Fruit fly (Drosophila melanogaster): ENCODE data around the gene CG7488.

CG7488 gene

DNA sequence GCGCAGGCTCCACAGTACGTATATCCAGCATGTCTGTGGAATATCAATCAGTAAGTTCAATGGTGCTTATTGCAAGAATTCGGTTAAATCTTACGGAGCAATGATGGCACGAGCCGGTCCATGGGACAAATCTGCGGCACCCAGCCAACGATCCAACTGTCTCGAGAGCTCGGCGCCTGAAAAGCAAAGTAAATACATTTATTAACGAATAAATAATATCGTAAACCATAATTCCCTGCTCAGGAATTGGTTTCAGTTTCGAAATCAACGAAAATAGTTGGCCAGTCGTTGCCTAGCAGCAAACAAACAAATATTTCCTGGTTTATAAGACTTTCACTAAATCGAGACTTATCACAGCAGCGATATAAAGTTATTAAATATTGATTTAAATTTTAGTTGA, 14.2 kb downstream of the CG7488 start, which contains the start of gene CG11656:
Gene CG11656, plus strand, starts transcription at position 301 of the 400 bp plus-strand sequence.
- no peak for TF ChIP-seq insv (optimal IDR thresholded peaks at IDR 0.05)

DNA sequence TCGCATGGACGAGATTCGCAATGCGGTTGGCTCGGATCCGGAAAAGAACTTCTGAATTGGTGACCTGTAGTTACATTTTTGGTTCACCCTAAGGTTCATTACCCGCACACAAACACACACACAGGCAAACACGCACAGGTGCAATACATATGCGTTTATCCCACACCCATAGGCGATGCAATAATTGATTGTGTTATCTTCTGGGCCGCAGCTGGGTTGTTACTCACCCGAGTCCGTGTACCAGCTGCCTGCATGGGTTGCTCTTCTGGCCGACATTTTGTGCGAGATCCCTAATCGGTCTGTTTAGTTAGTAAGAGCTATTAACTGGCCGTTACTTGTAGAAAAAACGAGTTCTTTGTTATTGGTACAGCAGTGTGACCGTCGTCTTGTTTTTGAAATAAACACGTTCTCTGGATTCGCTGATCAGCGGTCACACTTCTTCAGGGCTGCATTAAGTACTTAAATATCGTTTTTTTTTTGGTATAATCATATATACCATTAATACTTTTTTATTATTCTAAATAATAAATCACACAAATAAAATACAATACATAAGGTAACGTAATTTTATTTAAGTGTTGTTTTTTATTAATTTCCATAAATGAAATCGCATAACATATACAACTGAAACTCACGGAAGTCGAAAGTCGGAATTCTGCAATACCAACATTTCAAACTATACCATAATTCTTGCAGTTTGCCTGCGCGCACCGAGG, 15.6 kb downstream of the CG7488 start, which contains the start of gene CG8031:
Gene CG8031, minus strand, starts transcription at position 406 of the 716 bp plus-strand sequence.
- no peak for TF ChIP-seq h (optimal IDR thresholded peaks at IDR 0.05)
- TF ChIP-seq Sin3A (optimal IDR thresholded peaks at IDR 0.05), result no peak
- TF ChIP-seq insv (optimal IDR thresholded peaks at IDR 0.05), result no peak
- no peak for TF ChIP-seq Myc (optimal IDR thresholded peaks at IDR 0.05)
- no peak for TF ChIP-seq psq (optimal IDR thresholded peaks at IDR 0.05)
- no peak for TF ChIP-seq ttk (optimal IDR thresholded peaks at IDR 0.05)

DNA sequence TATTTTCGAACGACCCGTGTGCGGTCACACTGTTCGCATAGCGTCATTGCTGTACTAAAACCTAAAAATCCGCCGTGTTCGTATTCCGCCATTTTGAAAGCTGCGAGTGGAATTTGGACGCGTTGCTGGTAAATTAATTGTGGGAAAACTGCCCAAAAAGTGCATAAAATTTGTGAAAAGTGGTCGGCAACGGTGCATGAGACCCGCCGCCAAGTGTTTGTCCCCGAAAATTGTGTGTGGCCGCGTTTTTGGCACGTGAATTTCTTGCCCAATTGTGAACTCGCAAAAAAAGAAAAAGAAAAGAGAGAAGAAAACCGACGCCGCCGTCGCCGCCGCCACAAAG, 16.2 kb downstream of the CG7488 start, which contains the start of gene CtBP:
Gene CtBP, plus strand, starts transcription at position 29 of the 343 bp plus-strand sequence.
- TF ChIP-seq Sin3A (optimal IDR thresholded peaks at IDR 0.05), result no peak
- TF ChIP-seq psq (optimal IDR thresholded peaks at IDR 0.05), result no peak
- TF ChIP-seq insv (optimal IDR thresholded peaks at IDR 0.05), result no peak
- no peak for TF ChIP-seq ttk (optimal IDR thresholded peaks at IDR 0.05)
- TF ChIP-seq Myc (optimal IDR thresholded peaks at IDR 0.05), result no peak
- no peak for TF ChIP-seq h (optimal IDR thresholded peaks at IDR 0.05)

DNA sequence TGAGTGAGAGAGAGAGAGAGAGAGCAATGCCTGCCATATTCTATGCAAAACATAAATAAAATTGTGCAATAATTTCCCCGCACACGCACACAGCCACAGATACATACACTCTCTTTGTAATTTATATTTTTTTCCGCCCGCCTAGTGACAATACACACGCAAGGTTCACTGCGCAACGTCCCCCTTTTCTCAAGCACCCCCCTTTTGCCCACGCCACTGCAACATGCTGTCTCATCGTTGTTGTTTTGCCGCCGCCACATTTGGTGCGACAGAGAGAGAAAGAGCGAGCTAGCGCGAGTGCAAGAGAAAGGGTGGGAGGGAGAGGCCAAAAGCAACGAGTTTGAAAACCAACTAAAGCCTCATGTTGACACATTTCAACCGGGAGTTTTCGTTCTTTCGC, 16.9 kb downstream of the CG7488 start:
- TF ChIP-seq insv (optimal IDR thresholded peaks at IDR 0.05), result no peak
- no peak for TF ChIP-seq psq (optimal IDR thresholded peaks at IDR 0.05)
- TF ChIP-seq h (optimal IDR thresholded peaks at IDR 0.05), result no peak
- TF ChIP-seq ttk (optimal IDR thresholded peaks at IDR 0.05), result no peak
- TF ChIP-seq Myc (optimal IDR thresholded peaks at IDR 0.05), result no peak
- no peak for TF ChIP-seq Sin3A (optimal IDR thresholded peaks at IDR 0.05)

DNA sequence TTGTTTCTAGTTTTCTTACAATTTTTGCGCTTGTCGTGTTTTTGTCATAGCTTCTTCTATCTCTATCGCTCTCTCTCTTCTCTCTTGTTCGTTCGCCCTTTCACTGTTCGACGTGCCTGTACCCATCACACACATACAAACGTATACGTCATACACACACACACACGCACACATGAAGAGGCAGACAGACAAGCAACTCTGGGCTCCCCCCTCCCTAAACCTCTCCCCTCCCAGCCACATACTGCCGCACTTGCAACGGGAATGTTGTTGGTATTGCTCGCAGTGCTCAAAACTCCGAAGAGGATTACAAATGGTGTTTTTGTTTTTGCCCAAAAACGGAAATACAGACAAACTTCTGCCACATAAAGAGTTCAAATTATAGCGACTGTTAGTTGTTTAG, 17.6 kb downstream of the CG7488 start:
- no peak for TF ChIP-seq ttk (optimal IDR thresholded peaks at IDR 0.05)

DNA sequence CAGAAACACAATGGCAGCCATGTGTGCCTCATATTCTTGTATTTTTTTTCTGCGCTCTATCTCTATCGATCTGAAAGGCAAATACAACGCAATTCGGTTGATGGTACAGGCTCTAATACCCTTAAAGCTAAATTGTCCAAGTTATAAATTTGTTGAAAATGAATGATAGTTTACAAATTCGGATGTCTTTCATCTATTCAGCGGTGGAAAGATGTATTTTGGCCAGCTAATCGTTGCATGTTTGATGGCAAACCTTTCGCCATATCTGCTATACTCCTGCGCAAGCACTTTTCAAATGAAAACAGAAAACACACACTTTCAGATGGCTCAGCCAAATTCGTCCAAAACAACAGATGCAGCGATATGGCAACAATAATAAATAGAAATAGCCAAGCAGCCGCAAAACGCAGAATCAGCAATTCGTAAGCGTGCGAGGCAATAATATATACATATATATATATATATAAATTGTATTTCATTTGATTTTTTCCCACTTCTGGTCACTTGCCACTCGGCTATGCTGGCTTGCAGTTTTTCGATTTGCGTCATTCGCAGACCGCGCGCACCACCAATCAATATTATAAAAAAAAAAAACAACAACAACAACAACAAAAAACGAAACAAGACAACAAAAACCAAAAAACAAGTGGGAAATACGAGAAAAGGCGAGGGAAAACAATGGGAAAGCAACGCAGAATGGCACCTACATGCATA, 18.9 kb downstream of the CG7488 start:
- TF ChIP-seq ttk (optimal IDR thresholded peaks at IDR 0.05), result no peak

DNA sequence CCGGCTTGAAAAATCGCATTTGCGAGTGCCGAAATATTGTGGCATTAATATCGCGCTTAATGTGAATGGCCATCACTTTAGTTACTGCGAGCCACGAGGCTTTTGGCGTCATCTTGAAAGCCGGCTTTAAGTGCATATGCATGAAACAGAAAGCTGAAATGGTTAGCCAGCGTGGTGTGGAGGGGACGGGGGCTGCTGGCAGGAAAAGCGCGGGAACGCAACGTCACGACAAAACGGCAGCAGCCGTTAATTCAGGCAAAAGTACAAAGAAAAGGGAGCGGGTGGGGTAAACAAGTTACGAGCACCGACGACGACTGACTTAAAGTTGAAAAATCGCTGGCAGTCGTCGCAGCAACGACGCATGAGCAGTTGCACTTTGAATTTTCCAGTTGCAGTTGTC, 20.0 kb downstream of the CG7488 start:
- TF ChIP-seq Sin3A (optimal IDR thresholded peaks at IDR 0.05) (no peak), ttk (optimal IDR thresholded peaks at IDR 0.05) (no peak), insv (optimal IDR thresholded peaks at IDR 0.05) (no peak), psq (optimal IDR thresholded peaks at IDR 0.05) (no peak), Myc (optimal IDR thresholded peaks at IDR 0.05) (no peak), h (optimal IDR thresholded peaks at IDR 0.05) (no peak)

DNA sequence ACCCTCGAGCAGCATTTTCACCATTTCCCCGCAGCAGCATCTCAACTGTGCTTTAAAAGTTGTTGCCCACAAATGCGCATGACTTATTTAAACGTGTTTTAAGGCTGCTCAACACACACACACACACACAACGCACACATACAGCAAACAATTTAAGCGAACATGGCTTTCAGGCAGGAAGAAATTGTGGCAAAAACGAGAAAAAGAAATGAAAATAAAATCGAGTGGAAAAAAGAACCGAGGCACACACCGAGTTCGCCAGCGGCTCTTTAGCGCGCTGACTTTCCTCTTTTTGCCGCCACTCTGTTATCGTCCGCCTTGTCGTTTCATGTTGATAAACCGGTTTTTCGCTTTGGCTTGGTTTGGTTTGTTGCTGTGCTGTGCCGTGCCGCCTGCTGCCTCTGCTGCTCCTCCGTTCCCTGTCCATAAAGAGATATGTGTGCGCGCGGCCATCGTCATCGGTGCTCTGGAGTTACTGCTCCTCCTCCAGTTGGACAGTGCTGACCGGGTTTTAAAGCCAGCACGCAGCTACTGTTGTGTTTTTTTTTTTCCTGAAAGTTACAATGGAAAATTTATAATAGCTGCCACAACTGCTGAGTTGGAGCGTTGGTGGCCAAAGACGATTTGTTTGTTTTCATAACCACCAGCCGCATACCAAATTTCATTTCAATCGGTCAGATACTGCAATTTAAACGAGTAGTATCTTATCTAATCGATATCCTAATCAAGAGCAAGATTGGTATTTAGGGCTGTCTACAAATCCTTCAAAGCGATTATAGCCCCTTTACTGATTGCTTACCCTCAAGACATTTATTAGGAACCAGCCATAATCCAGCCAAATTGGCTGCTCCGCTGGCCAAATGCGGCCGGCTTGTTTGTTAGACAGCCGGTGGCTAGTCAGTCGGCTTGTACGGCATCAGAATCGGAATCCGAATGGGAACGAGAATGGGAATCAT, 20.7 kb downstream of the CG7488 start:
- TF ChIP-seq Sin3A (optimal IDR thresholded peaks at IDR 0.05), result no peak
- TF ChIP-seq h (optimal IDR thresholded peaks at IDR 0.05), result no peak
- no peak for TF ChIP-seq Myc (optimal IDR thresholded peaks at IDR 0.05)
- no peak for TF ChIP-seq psq (optimal IDR thresholded peaks at IDR 0.05)
- TF ChIP-seq insv (optimal IDR thresholded peaks at IDR 0.05), result no peak
- TF ChIP-seq ttk (optimal IDR thresholded peaks at IDR 0.05), result no peak

DNA sequence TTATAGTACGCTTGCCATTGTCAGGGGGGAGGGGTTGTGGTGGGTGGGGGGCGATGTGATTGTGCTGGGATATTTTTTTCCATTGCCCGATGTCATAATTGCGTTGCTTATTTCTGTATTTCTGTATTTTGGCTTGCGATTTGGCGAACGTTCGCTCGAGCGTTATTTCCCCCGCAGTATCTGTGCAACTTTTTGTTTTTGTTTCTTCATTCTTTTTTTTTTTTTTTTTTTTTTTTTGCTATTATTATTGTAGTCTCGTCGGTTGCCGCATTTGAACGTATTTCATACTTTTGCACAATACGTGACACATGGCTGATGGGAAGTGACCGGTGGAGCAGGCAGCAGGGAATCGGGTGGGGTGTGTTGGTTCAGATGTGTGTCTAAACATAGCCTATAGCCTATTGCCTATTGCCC, 22.2 kb downstream of the CG7488 start:
- TF ChIP-seq ttk (optimal IDR thresholded peaks at IDR 0.05), result no peak
- no peak for TF ChIP-seq psq (optimal IDR thresholded peaks at IDR 0.05)
- no peak for TF ChIP-seq Sin3A (optimal IDR thresholded peaks at IDR 0.05)
- TF ChIP-seq h (optimal IDR thresholded peaks at IDR 0.05), result no peak
- no peak for TF ChIP-seq insv (optimal IDR thresholded peaks at IDR 0.05)
- TF ChIP-seq Myc (optimal IDR thresholded peaks at IDR 0.05), result no peak

DNA sequence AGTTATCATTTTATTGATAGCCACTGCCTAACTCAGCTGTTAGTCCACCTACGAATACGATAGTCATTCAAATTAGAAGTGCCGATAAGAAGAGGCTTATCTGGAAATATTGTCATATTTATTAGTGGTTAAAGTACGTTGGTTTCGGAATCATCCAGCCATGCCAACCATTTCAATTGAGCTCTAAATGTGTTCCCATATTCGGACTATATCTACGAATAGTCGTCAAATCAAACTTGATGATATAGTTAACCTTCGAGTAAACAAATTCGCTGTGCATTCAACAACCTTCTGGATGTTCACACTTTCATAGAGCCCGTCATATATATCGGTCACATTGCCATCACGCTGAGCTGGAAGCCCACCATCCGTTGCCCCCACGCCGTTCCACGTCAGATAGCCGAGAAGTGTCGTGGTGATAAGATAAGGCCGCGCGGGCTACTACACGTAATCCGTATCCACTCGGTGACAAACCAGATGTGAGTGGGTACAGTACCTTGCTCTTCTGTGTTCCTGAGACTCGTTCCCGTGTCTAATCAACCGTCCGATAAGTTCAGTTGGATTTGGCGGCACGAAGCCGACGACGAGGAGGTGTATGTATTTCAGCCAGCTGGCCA, 23.0 kb downstream of the CG7488 start:
- TF ChIP-seq psq (optimal IDR thresholded peaks at IDR 0.05) (no peak), h (optimal IDR thresholded peaks at IDR 0.05) (no peak)

DNA sequence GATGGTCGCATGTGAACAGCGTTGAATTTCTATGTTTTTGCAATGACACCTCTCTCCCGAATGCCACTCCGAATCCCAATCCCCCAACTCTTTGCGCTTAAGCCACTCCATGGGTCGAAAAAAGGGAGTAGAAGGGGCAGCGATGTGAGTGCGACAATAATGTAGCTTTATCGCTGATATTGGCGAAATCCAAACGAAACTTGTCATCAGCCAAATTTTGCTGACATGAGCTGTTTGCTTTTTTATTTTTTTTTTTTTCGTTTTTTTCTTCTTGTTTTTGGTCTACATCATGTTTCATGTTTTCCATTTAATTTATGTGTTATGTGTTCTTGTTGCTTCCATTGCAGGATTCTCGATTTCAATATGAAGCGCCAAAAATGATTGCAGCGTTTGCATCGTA, 23.6 kb downstream of the CG7488 start:
- TF ChIP-seq ttk (optimal IDR thresholded peaks at IDR 0.05), result no peak
- TF ChIP-seq Sin3A (optimal IDR thresholded peaks at IDR 0.05), result no peak
- TF ChIP-seq h (optimal IDR thresholded peaks at IDR 0.05), result no peak
- no peak for TF ChIP-seq Myc (optimal IDR thresholded peaks at IDR 0.05)
- no peak for TF ChIP-seq psq (optimal IDR thresholded peaks at IDR 0.05)
- no peak for TF ChIP-seq insv (optimal IDR thresholded peaks at IDR 0.05)

All from Kc167 (cell line).